Fruit fly (Drosophila melanogaster): Measurements from ENCODE around the gene CG9399.

DNA sequence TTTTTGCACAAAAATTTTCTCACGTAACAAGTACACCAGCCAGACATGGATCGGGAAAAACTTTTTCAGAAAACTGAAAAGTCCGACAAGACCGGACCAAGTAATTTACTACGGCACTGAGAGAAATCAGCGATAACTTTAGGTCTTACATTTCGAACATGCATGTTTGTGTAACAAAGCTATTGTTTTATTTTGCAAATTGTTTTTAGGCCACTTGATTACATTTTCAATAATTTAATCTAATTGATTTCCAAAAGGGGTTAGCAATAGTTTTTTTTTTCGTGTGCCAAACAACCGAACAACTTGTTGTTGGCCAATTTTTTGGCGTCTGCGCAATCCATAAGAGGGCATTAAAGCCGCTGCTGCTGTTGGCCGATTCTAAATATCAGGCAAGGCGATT lies 39.1 kb upstream of the CG9399 start:
- TF ChIP-seq tj (GFP tag; optimal IDR thresholded peaks at IDR 0.05) = no peak
- no peak for TF ChIP-seq CG11617 (GFP tag; optimal IDR thresholded peaks at IDR 0.05)
- TF ChIP-seq kay (GFP tag; ENCODE audit: borderline replicate concordance) = no peak
- no peak for TF ChIP-seq Clk (GFP tag; optimal IDR thresholded peaks at IDR 0.05)
- no peak for TF ChIP-seq CG14711 (tag; optimal IDR thresholded peaks at IDR 0.05)
- TF ChIP-seq Mnt (GFP tag; optimal IDR thresholded peaks at IDR 0.05) = no peak
- TF ChIP-seq CG1620 (GFP tag; optimal IDR thresholded peaks at IDR 0.05) = no peak
- TF ChIP-seq Crg-1 (GFP tag; optimal IDR thresholded peaks at IDR 0.05) = no peak
- no peak for TF ChIP-seq CG5204 (GFP tag; optimal IDR thresholded peaks at IDR 0.05)
- no peak for TF ChIP-seq bab1 (GFP tag; optimal IDR thresholded peaks at IDR 0.05)
- TF ChIP-seq pad (GFP tag; optimal IDR thresholded peaks at IDR 0.05) = no peak
- no peak for TF ChIP-seq CG7045 (GFP tag; optimal IDR thresholded peaks at IDR 0.05)
